Worm (Caenorhabditis elegans): ENCODE results near the gene C18H9.6.
A peak's percentile ranks its signal among the peaks of the same experiment; 100 is the strongest.

The C18H9.6 gene

DNA sequence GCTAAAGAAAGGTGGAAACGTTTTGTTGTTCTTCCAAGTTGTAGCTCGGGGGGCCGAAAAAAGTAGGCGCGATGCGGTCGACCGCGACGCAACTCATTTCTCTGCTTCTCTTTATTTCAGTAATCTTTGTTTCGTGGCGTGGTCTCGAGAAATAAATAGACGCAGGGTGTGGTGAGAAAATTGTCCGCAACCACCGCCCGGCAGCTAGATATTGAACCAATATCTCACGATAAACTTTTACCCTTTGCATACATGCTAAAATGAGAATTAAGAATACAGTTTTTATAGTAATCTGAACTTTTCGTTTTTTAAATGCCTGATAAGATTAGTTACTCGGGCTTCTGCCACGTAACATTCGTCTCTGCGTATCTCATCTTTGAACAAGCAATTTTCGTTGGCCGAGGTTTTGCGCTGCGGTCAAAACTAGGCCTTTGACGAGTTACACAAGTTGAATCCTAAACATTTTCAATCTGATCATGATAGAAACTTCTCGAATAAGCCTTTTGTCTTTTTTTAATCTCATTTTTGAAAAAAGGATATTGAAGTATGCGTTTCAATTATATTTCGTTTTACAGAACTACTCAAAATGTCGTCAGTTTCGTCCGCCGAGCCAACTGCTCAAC lies 17.7 kb downstream of the C18H9.6 start, which contains the start of gene gyf-1:
Gene gyf-1 (plus strand): TSS at position 573 of the 623 bp plus-strand sequence.
- TF ChIP-seq grh-1 (GFP tag; IDR thresholded peaks at IDR 0.05): no peak
- TF ChIP-seq pax-3 (tag; optimal IDR thresholded peaks at IDR 0.05): no peak
- TF ChIP-seq nhr-47 (tag; optimal IDR thresholded peaks at IDR 0.05): peak; percentile 37
- peak; percentile 39 for TF ChIP-seq snu-23 (GFP tag; optimal IDR thresholded peaks at IDR 0.05)
- TF ChIP-seq fkh-4 (tag; optimal IDR thresholded peaks at IDR 0.05; ENCODE audit: borderline replicate concordance): no peak
- no peak for TF ChIP-seq tlp-1 (tag; optimal IDR thresholded peaks at IDR 0.05)
- peak in 1 of 2 experiments; percentile 32 for TF ChIP-seq lin-35 (GFP tag; optimal IDR thresholded peaks at IDR 0.05)
- TF ChIP-seq nhr-12 (tag; optimal IDR thresholded peaks at IDR 0.05): no peak
- peak; percentile 3 for TF ChIP-seq aly-2 (tag; optimal IDR thresholded peaks at IDR 0.05)
- TF ChIP-seq swsn-7 (tag; optimal IDR thresholded peaks at IDR 0.05): peak; percentile 30
- TF ChIP-seq jun-1 (tag; optimal IDR thresholded peaks at IDR 0.05): no peak
- TF ChIP-seq nhr-20 (tag; optimal IDR thresholded peaks at IDR 0.05): peak; percentile 46
- no peak for TF ChIP-seq alr-1 (tag; optimal IDR thresholded peaks at IDR 0.05; ENCODE audit: borderline replicate concordance)
- no peak for TF ChIP-seq snpc-4 (tag; optimal IDR thresholded peaks at IDR 0.05)
- TF ChIP-seq egl-13 (tag; optimal IDR thresholded peaks at IDR 0.05): no peak
- TF ChIP-seq efl-1 (optimal IDR thresholded peaks at IDR 0.05): peak; percentile 36 to 38
- TF ChIP-seq efl-1 (GFP tag; optimal IDR thresholded peaks at IDR 0.05 in 1 of 2): peak; percentile 13 to 29
- no peak for TF ChIP-seq ztf-4 (tag; optimal IDR thresholded peaks at IDR 0.05)
- no peak for TF ChIP-seq ama-1 (optimal IDR thresholded peaks at IDR 0.05)
- peak; percentile 24 for TF ChIP-seq tbx-2 (tag; optimal IDR thresholded peaks at IDR 0.05)
- TF ChIP-seq hpl-2 (GFP tag; optimal IDR thresholded peaks at IDR 0.05): no peak
- TF ChIP-seq ceh-88 (GFP tag; IDR thresholded peaks at IDR 0.05): no peak
- TF ChIP-seq sptf-1 (tag; optimal IDR thresholded peaks at IDR 0.05): no peak
- no peak for TF ChIP-seq nhr-11 (tag; optimal IDR thresholded peaks at IDR 0.05)
- TF ChIP-seq zip-4 (GFP tag; optimal IDR thresholded peaks at IDR 0.05): no peak
- TF ChIP-seq nhr-77 (tag; optimal IDR thresholded peaks at IDR 0.05): peak; percentile 8
- no peak for TF ChIP-seq pag-3 (tag; optimal IDR thresholded peaks at IDR 0.05; ENCODE audit: borderline replicate concordance, insufficient read depth)
- TF ChIP-seq zag-1 (tag; optimal IDR thresholded peaks at IDR 0.05): no peak
- no peak for TF ChIP-seq C04F5.9 (tag; optimal IDR thresholded peaks at IDR 0.05)
- no peak for TF ChIP-seq lin-13 (GFP tag; optimal IDR thresholded peaks at IDR 0.05)
- TF ChIP-seq aha-1 (tag; optimal IDR thresholded peaks at IDR 0.05): no peak
- no peak for TF ChIP-seq lir-3 (tag; optimal IDR thresholded peaks at IDR 0.05; ENCODE audit: poor library complexity)
- peak; percentile 10 for TF ChIP-seq vab-15 (tag; optimal IDR thresholded peaks at IDR 0.05)
- no peak for TF ChIP-seq unc-62 (GFP tag; optimal IDR thresholded peaks at IDR 0.05)
- no peak for TF ChIP-seq lin-39 (tag; optimal IDR thresholded peaks at IDR 0.05)
- TF ChIP-seq egl-27 (tag; optimal IDR thresholded peaks at IDR 0.05): no peak
- TF ChIP-seq hlh-4 (tag; optimal IDR thresholded peaks at IDR 0.05): no peak
- TF ChIP-seq ces-1 (GFP tag; optimal IDR thresholded peaks at IDR 0.05): no peak
- TF ChIP-seq Y116A8C.19 (tag; optimal IDR thresholded peaks at IDR 0.05; ENCODE audit: borderline replicate concordance): no peak
- TF ChIP-seq lsy-2 (tag; optimal IDR thresholded peaks at IDR 0.05): peak in 1 of 2 experiments; percentile 51
- TF ChIP-seq ceh-63 (GFP tag; optimal IDR thresholded peaks at IDR 0.05): no peak
- TF ChIP-seq ceh-82 (tag; optimal IDR thresholded peaks at IDR 0.05): peak in 1 of 3 experiments; percentile 53
- TF ChIP-seq F16B12.6 (tag; optimal IDR thresholded peaks at IDR 0.05): peak; percentile 23
- TF ChIP-seq fkh-8 (tag; optimal IDR thresholded peaks at IDR 0.05): peak; percentile 47
- no peak for TF ChIP-seq unc-86 (tag; optimal IDR thresholded peaks at IDR 0.05)
- TF ChIP-seq unc-98 (GFP tag; IDR thresholded peaks at IDR 0.05): no peak
- TF ChIP-seq ztf-11 (tag; optimal IDR thresholded peaks at IDR 0.05): no peak
- no peak for TF ChIP-seq dsc-1 (tag; optimal IDR thresholded peaks at IDR 0.05)
- TF ChIP-seq fos-1 (tag; optimal IDR thresholded peaks at IDR 0.05): no peak
- peak in 1 of 2 experiments; percentile 55 for TF ChIP-seq mdl-1 (tag; optimal IDR thresholded peaks at IDR 0.05)
- peak; percentile 17 for TF ChIP-seq elt-2 (tag; optimal IDR thresholded peaks at IDR 0.05)
- no peak for TF ChIP-seq nhr-28 (tag; optimal IDR thresholded peaks at IDR 0.05)
- no peak for TF ChIP-seq isw-1 (GFP tag; IDR thresholded peaks at IDR 0.05)

All from whole organism, L1 larva.